Fruit fly (Drosophila melanogaster) whole organism, prepupa: Measurements from ENCODE around the gene CG14932.

Source experiments
- Blimp-1 ChIP-seq: fragments of 200-800 bp; sonication (Bioruptor generic); optimal IDR thresholded peaks from 3 replicates; lab custom pipeline; 2017; ENCODE audit warnings: missing biosample characterization, missing genetic modification characterization, mild to moderate bottlenecking, moderate library complexity, missing genetic modification reagents
- CG15336 ChIP-seq: fragments of 200-800 bp; sonication (Bioruptor generic); IDR thresholded peaks from 2 replicates; pipeline ENCODE4 v1.3.6; 2022; ENCODE audit warnings: missing biosample characterization, missing genetic modification characterization
- CG1621 ChIP-seq: fragments of 200-800 bp; sonication (Bioruptor generic); optimal IDR thresholded peaks from 3 replicates; lab custom pipeline; 2018; ENCODE audit warnings: missing biosample characterization, mild to moderate bottlenecking, missing genetic modification characterization
- Eip75B ChIP-seq: fragments of 200-800 bp; sonication (Bioruptor generic); optimal IDR thresholded peaks from 3 replicates; lab custom pipeline; 2016; ENCODE audit warnings: missing biosample characterization, missing genetic modification characterization
- pdm3 ChIP-seq: fragments of 200-800 bp; sonication (Bioruptor generic); optimal IDR thresholded peaks from 3 replicates; lab custom pipeline; 2016; ENCODE audit warnings: missing biosample characterization, missing genetic modification characterization
- topi ChIP-seq: fragments of 200-800 bp; sonication (Bioruptor generic); optimal IDR thresholded peaks from 3 replicates; lab custom pipeline; 2016; ENCODE audit warnings: missing biosample characterization, missing genetic modification characterization

dm6 chr2L:11753455-11753854 is 36.3 kb upstream of the CG14932 start, which contains the start of gene CG42470:
- TF ChIP-seq topi (GFP tag; lab: Kevin White, UChicago) (no peak), CG15336 (no peak), pdm3 (GFP tag; lab: Kevin White, UChicago) (no peak), CG1621 (no peak), Blimp-1 (GFP tag; lab: Kevin White, UChicago) (no peak), Eip75B (GFP tag; lab: Kevin White, UChicago) (no peak)
